Worm (Caenorhabditis elegans): ENCODE measurements around the gene F08H9.2.

DNA sequence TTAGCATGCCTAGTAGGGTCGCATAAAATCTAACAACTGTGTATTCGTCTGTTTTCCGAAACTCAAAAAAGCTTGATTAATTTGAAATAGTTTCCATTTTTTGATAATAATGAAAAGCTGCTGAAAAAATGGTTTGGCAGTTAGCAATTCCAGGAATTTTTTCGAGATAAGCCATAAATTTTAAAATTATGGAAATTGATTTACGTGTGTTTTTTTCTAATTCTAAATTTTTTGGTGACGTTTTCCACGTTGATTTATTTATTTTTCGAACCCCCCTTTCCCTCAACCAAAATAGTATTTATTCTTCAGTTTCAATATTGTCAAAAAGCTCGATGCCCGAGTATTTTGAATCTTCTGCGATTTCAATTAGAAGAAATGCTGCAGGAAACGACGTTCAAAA is 31.6 kb upstream of the F08H9.2 start, which contains the start of gene F23B12.1:
- no peak for TF ChIP-seq F13H6.1 (tag; optimal IDR thresholded peaks at IDR 0.05)
- TF ChIP-seq lin-39 (tag; optimal IDR thresholded peaks at IDR 0.05) = no peak
- TF ChIP-seq ceh-82 (tag; optimal IDR thresholded peaks at IDR 0.05) = no peak
- no peak for TF ChIP-seq zag-1 (tag; optimal IDR thresholded peaks at IDR 0.05)
- TF ChIP-seq aly-2 (tag; optimal IDR thresholded peaks at IDR 0.05) = no peak
- no peak for TF ChIP-seq alr-1 (tag; optimal IDR thresholded peaks at IDR 0.05)

Data from whole organism, L2 larva.